Worm (Caenorhabditis elegans) whole organism, L3 larva: Measurements from ENCODE around the gene cdc-48.1.

ENCODE experiments used
- R02D3.7 ChIP-seq: fragments of 150-350 bp; optimal IDR thresholded peaks from 2 replicates; lab custom pipeline; 2014; ENCODE audit warnings: missing biosample characterization, missing genetic modification characterization
- ceh-16 ChIP-seq: sonication (generic microtip); optimal IDR thresholded peaks from 2 replicates; lab custom pipeline; 2017; ENCODE audit warnings: missing biosample characterization, missing genetic modification characterization
- ceh-28 ChIP-seq: fragments of 150-350 bp; optimal IDR thresholded peaks from 2 replicates; lab custom pipeline; 2014; ENCODE audit warnings: missing biosample characterization, missing genetic modification reagents, missing genetic modification characterization
- daf-12 ChIP-seq: fragments of 150-350 bp; optimal IDR thresholded peaks from 2 replicates; lab custom pipeline; 2014; ENCODE audit warnings: missing biosample characterization, missing genetic modification reagents, missing genetic modification characterization
- elt-1 ChIP-seq: fragments of 150-350 bp; optimal IDR thresholded peaks from 2 replicates; lab custom pipeline; 2014; ENCODE audit warnings: missing biosample characterization, missing genetic modification characterization
- elt-3 ChIP-seq, 3 experiments: fragments of 150-350 bp in 1 of 3; sonication (generic microtip) in 2 of 3; optimal IDR thresholded peaks; 2 replicates in 2 of 3; 4 replicates in 1 of 3; lab custom pipeline; 2014 to 2017; ENCODE audit warnings: missing biosample characterization in 3 of 3, missing genetic modification characterization in 3 of 3
- eor-1 ChIP-seq, 2 experiments: fragments of 150-350 bp; optimal IDR thresholded peaks; 2 replicates each; lab custom pipeline; 2014 to 2018; ENCODE audit warnings: missing biosample characterization in 2 of 2, missing genetic modification characterization in 2 of 2
- fkh-10 ChIP-seq: sonication (generic microtip); optimal IDR thresholded peaks from 2 replicates; lab custom pipeline; 2017; ENCODE audit warnings: missing biosample characterization, missing genetic modification reagents, missing genetic modification characterization
- fkh-2 ChIP-seq: fragments of 150-350 bp; optimal IDR thresholded peaks from 2 replicates; lab custom pipeline; 2014; ENCODE audit warnings: missing biosample characterization, missing genetic modification reagents, missing genetic modification characterization
- lin-15B ChIP-seq: fragments of 150-350 bp; optimal IDR thresholded peaks from 2 replicates; lab custom pipeline; 2014; ENCODE audit warnings: missing biosample characterization, missing genetic modification characterization
- mml-1 ChIP-seq: fragments of 150-350 bp; sonication (generic microtip); optimal IDR thresholded peaks from 3 replicates; lab custom pipeline; 2014; ENCODE audit warnings: missing biosample characterization, missing genetic modification characterization
- nfya-1 ChIP-seq: sonication (generic microtip); optimal IDR thresholded peaks from 2 replicates; lab custom pipeline; 2017; ENCODE audit warnings: missing genetic modification characterization, mild to moderate bottlenecking, missing compliant biosample characterization, antibody characterized with exemption, moderate library complexity; ENCODE audit not compliant: insufficient read depth
- nhr-12 ChIP-seq: fragments of 150-350 bp; optimal IDR thresholded peaks from 2 replicates; lab custom pipeline; 2014; ENCODE audit warnings: missing biosample characterization, missing genetic modification characterization
- nhr-23 ChIP-seq: fragments of 150-350 bp; optimal IDR thresholded peaks from 2 replicates; lab custom pipeline; 2014; ENCODE audit warnings: missing biosample characterization, missing genetic modification reagents, missing genetic modification characterization
- nhr-28 ChIP-seq: fragments of 150-350 bp; optimal IDR thresholded peaks from 2 replicates; lab custom pipeline; 2014; ENCODE audit warnings: missing biosample characterization, missing genetic modification characterization
- nhr-67 ChIP-seq: fragments of 150-350 bp; optimal IDR thresholded peaks from 2 replicates; lab custom pipeline; 2014; ENCODE audit warnings: missing biosample characterization, missing genetic modification characterization
- nhr-76 ChIP-seq: fragments of 150-350 bp; sonication (generic microtip); optimal IDR thresholded peaks from 5 replicates; lab custom pipeline; 2014; ENCODE audit warnings: missing biosample characterization, missing genetic modification characterization
- nhr-77 ChIP-seq: fragments of 150-350 bp; optimal IDR thresholded peaks from 2 replicates; lab custom pipeline; 2014; ENCODE audit warnings: missing biosample characterization, missing genetic modification characterization
- pha-4 ChIP-seq: fragments of 150-350 bp; optimal IDR thresholded peaks from 2 replicates; lab custom pipeline; 2014; ENCODE audit warnings: missing biosample characterization, missing genetic modification reagents, missing genetic modification characterization
- tbx-2 ChIP-seq: sonication (generic microtip); optimal IDR thresholded peaks from 2 replicates; lab custom pipeline; 2016; ENCODE audit warnings: mild to moderate bottlenecking, missing genetic modification characterization, missing compliant biosample characterization
- unc-62 ChIP-seq: fragments of 150-350 bp; sonication (generic microtip); optimal IDR thresholded peaks from 4 replicates; lab custom pipeline; 2014; ENCODE audit warnings: missing biosample characterization, missing genetic modification reagents, missing genetic modification characterization
- ztf-11 ChIP-seq: fragments of 150-350 bp; optimal IDR thresholded peaks from 2 replicates; lab custom pipeline; 2014; ENCODE audit warnings: missing biosample characterization, missing genetic modification characterization
- ztf-4 ChIP-seq: fragments of 150-350 bp; optimal IDR thresholded peaks from 2 replicates; lab custom pipeline; 2014; ENCODE audit warnings: missing biosample characterization, missing genetic modification characterization

cdc-48.1 gene

ce11 chrII:10519017-10519416 lies 44.2 kb downstream of the cdc-48.1 start, which contains the start of gene F59B10.4:
TSS of gene F59B10.4 (minus strand) at chrII:10519117.
- TF ChIP-seq ceh-16 (no peak), ztf-4 (tag; lab: Kevin White, UChicago) (no peak), nfya-1 (no peak), elt-1 (tag; lab: Kevin White, UChicago) (no peak), eor-1 (tag; optimal IDR thresholded peaks at IDR 0.05; lab: Kevin White, UChicago) (no peak), nhr-76 (tag; lab: Kevin White, UChicago) (no peak), tbx-2 (no peak), nhr-77 (tag; lab: Kevin White, UChicago) (no peak)

- peak; percentile 40 for TF ChIP-seq nhr-23 (tag; lab: Kevin White, UChicago)
- TF ChIP-seq nhr-67 = no peak
- no peak for TF ChIP-seq unc-62
- TF ChIP-seq mml-1 (tag; lab: Kevin White, UChicago) = no peak
- no peak for TF ChIP-seq fkh-10 (GFP tag; lab: Kevin White, UChicago)
- no peak for TF ChIP-seq pha-4 (tag; lab: Kevin White, UChicago)
- TF ChIP-seq daf-12 = no peak
- TF ChIP-seq, all 47 proteins: peak for 1
Observed at ce11 chrII:10516375-10516774, 46.8 kb downstream of the cdc-48.1 start.

ce11 chrII:10515422-10515821 lies 47.8 kb downstream of the cdc-48.1 start:
- TF ChIP-seq ceh-28 (peak; percentile 2), nhr-23 (tag; lab: Kevin White, UChicago) (peak; percentile 54), R02D3.7 (no peak)

ce11 chrII:10513377-10513776 lies 49.8 kb downstream of the cdc-48.1 start:
- TF ChIP-seq eor-1 (tag; optimal IDR thresholded peaks at IDR 0.05; lab: Kevin White, UChicago) (no peak), ztf-11 (tag; lab: Kevin White, UChicago) (no peak), fkh-2 (tag; lab: Kevin White, UChicago) (no peak), daf-12 (no peak), nhr-28 (tag; lab: Kevin White, UChicago) (no peak), mml-1 (tag; lab: Kevin White, UChicago) (no peak), nhr-12 (tag; lab: Kevin White, UChicago) (no peak), nhr-23 (tag; lab: Kevin White, UChicago) (no peak), lin-15B (no peak), elt-3 (tag; optimal IDR thresholded peaks at IDR 0.05; lab: Kevin White, UChicago) (no peak)

- no peak for TF ChIP-seq ceh-16
- TF ChIP-seq pha-4 (tag; lab: Kevin White, UChicago) = peak; percentile 63
Observed at ce11 chrII:10510242-10510641, 53.0 kb downstream of the cdc-48.1 start, which contains the start of gene F59B10.3. TSS of gene F59B10.3 (plus strand) at chrII:10510542.
